Worm (Caenorhabditis elegans) whole organism, mixed stage, embryonic: ENCODE results near the gene gbb-2.
A peak's percentile ranks its signal among the peaks of the same experiment; 100 is the strongest.

Experiments
- M03D4.4 ChIP-seq: sonication (generic microtip); optimal IDR thresholded peaks from 2 replicates; lab custom pipeline; 2017; ENCODE audit warnings: mild to moderate bottlenecking, missing genetic modification characterization, missing compliant biosample characterization
- bed-3 ChIP-seq: fragments of 200-800 bp; sonication (Bioruptor generic); optimal IDR thresholded peaks from 3 replicates; lab custom pipeline; 2018; ENCODE audit warnings: mild to moderate bottlenecking, missing genetic modification characterization, moderate library complexity, missing compliant biosample characterization
- ceh-39 ChIP-seq: fragments of 150-350 bp; optimal IDR thresholded peaks from 2 replicates; lab custom pipeline; 2014; ENCODE audit warnings: missing biosample characterization, missing genetic modification characterization
- ceh-43 ChIP-seq: fragments of 200-800 bp; sonication (Bioruptor generic); optimal IDR thresholded peaks from 2 replicates; lab custom pipeline; 2018; ENCODE audit warnings: mild to moderate bottlenecking, missing genetic modification characterization, moderate library complexity, missing compliant biosample characterization
- ceh-83 ChIP-seq: fragments of 200-800 bp; sonication (Bioruptor generic); optimal IDR thresholded peaks from 2 replicates; lab custom pipeline; 2018; ENCODE audit warnings: mild to moderate bottlenecking, missing genetic modification characterization, missing compliant biosample characterization
- ces-1 ChIP-seq: fragments of 150-350 bp; optimal IDR thresholded peaks from 2 replicates; lab custom pipeline; 2014; ENCODE audit warnings: missing biosample characterization, missing genetic modification reagents, missing genetic modification characterization
- cnd-1 ChIP-seq: fragments of 200-800 bp; sonication (Bioruptor generic); optimal IDR thresholded peaks from 2 replicates; lab custom pipeline; 2018; ENCODE audit warnings: mild to moderate bottlenecking, missing genetic modification characterization, missing compliant biosample characterization
- drap-1 ChIP-seq: fragments of 200-800 bp; sonication (Bioruptor generic); optimal IDR thresholded peaks from 3 replicates; lab custom pipeline; 2018; ENCODE audit warnings: mild to moderate bottlenecking, missing genetic modification characterization, missing compliant biosample characterization
- elt-1 ChIP-seq: sonication (generic microtip); optimal IDR thresholded peaks from 2 replicates; lab custom pipeline; 2017; ENCODE audit warnings: missing genetic modification characterization, mild to moderate bottlenecking, missing compliant biosample characterization, antibody characterized with exemption, moderate library complexity, borderline replicate concordance; ENCODE audit not compliant: insufficient read depth
- elt-3 ChIP-seq: fragments of 150-350 bp; optimal IDR thresholded peaks from 2 replicates; lab custom pipeline; 2014; ENCODE audit warnings: missing biosample characterization, missing genetic modification characterization
- flh-1 ChIP-seq: fragments of 200-800 bp; sonication (Bioruptor generic); optimal IDR thresholded peaks from 2 replicates; lab custom pipeline; 2018; ENCODE audit warnings: mild to moderate bottlenecking, missing genetic modification characterization, moderate library complexity, missing compliant biosample characterization
- ham-2 ChIP-seq: fragments of 200-800 bp; sonication (Bioruptor generic); optimal IDR thresholded peaks from 2 replicates; lab custom pipeline; 2018; ENCODE audit warnings: mild to moderate bottlenecking, missing genetic modification characterization, missing compliant biosample characterization
- hlh-1 ChIP-seq: fragments of 150-350 bp; optimal IDR thresholded peaks from 2 replicates; lab custom pipeline; 2014; ENCODE audit warnings: missing biosample characterization, missing genetic modification reagents, missing genetic modification characterization
- lin-32 ChIP-seq: fragments of 200-800 bp; sonication (Bioruptor generic); optimal IDR thresholded peaks from 2 replicates; lab custom pipeline; 2018; ENCODE audit warnings: mild to moderate bottlenecking, missing genetic modification characterization, missing compliant biosample characterization
- lsy-2 ChIP-seq: fragments of 150-350 bp; optimal IDR thresholded peaks from 2 replicates; lab custom pipeline; 2014; ENCODE audit warnings: missing biosample characterization, missing genetic modification characterization
- mab-5 ChIP-seq: fragments of 150-350 bp; optimal IDR thresholded peaks from 2 replicates; lab custom pipeline; 2014; ENCODE audit warnings: missing biosample characterization, missing genetic modification characterization
- mep-1 ChIP-seq: fragments of 150-350 bp; optimal IDR thresholded peaks from 2 replicates; lab custom pipeline; 2017; ENCODE audit warnings: missing biosample characterization, missing genetic modification reagents, missing genetic modification characterization, inconsistent platforms
- mls-2 ChIP-seq: sonication (generic microtip); optimal IDR thresholded peaks from 2 replicates; lab custom pipeline; 2016; ENCODE audit warnings: mild to moderate bottlenecking, missing genetic modification characterization, moderate library complexity, missing compliant biosample characterization
- nhr-12 ChIP-seq: fragments of 150-350 bp; optimal IDR thresholded peaks from 2 replicates; lab custom pipeline; 2014; ENCODE audit warnings: missing biosample characterization, missing genetic modification characterization
- nhr-237 ChIP-seq: fragments of 150-350 bp; optimal IDR thresholded peaks from 2 replicates; lab custom pipeline; 2014; ENCODE audit warnings: missing biosample characterization, missing genetic modification characterization
- nhr-28 ChIP-seq: fragments of 150-350 bp; optimal IDR thresholded peaks from 2 replicates; lab custom pipeline; 2014; ENCODE audit warnings: missing biosample characterization, missing genetic modification characterization
- nhr-76 ChIP-seq: sonication (generic microtip); optimal IDR thresholded peaks from 2 replicates; lab custom pipeline; 2017; ENCODE audit warnings: missing biosample characterization, missing genetic modification characterization
- pha-4 ChIP-seq: fragments of 150-350 bp; optimal IDR thresholded peaks from 2 replicates; lab custom pipeline; 2018; ENCODE audit warnings: missing biosample characterization, missing genetic modification reagents, missing genetic modification characterization
- sem-2 ChIP-seq: fragments of 200-800 bp; sonication (Bioruptor generic); optimal IDR thresholded peaks from 2 replicates; lab custom pipeline; 2018; ENCODE audit warnings: mild to moderate bottlenecking, missing genetic modification characterization, missing compliant biosample characterization
- snpc-4 ChIP-seq: fragments of 150-350 bp; optimal IDR thresholded peaks from 2 replicates; lab custom pipeline; 2014; ENCODE audit warnings: missing biosample characterization, missing genetic modification characterization
- sptf-1 ChIP-seq: sonication (generic microtip); optimal IDR thresholded peaks from 2 replicates; lab custom pipeline; 2017; ENCODE audit warnings: mild to moderate bottlenecking, missing genetic modification characterization, moderate library complexity, missing compliant biosample characterization
- tbx-8 ChIP-seq: fragments of 200-800 bp; sonication (Bioruptor generic); optimal IDR thresholded peaks from 2 replicates; lab custom pipeline; 2018; ENCODE audit warnings: mild to moderate bottlenecking, missing genetic modification characterization, moderate library complexity, missing compliant biosample characterization
- unc-120 ChIP-seq: sonication (generic microtip); optimal IDR thresholded peaks from 2 replicates; lab custom pipeline; 2017; ENCODE audit warnings: missing genetic modification characterization, missing compliant biosample characterization; ENCODE audit not compliant: poor library complexity, severe bottlenecking
- unc-39 ChIP-seq: fragments of 150-350 bp; optimal IDR thresholded peaks from 2 replicates; lab custom pipeline; 2014; ENCODE audit warnings: missing biosample characterization, missing genetic modification characterization
- unc-62 ChIP-seq: fragments of 150-350 bp; optimal IDR thresholded peaks from 2 replicates; lab custom pipeline; 2014; ENCODE audit warnings: missing biosample characterization, missing genetic modification reagents, missing genetic modification characterization
- zip-8 ChIP-seq: fragments of 150-350 bp; optimal IDR thresholded peaks from 2 replicates; lab custom pipeline; 2014; ENCODE audit warnings: missing biosample characterization, missing genetic modification characterization
- ztf-11 ChIP-seq: fragments of 150-350 bp; optimal IDR thresholded peaks from 2 replicates; lab custom pipeline; 2014; ENCODE audit warnings: missing biosample characterization, missing genetic modification characterization

gbb-2 gene

ce11 chrIV:4506637-4507036, at the start of gene gbb-2:
Gene gbb-2 (minus strand): TSS chrIV:4506748.
- TF ChIP-seq bed-3 (no peak), unc-120 (tag; lab: Kevin White, UChicago) (peak; percentile 82), tbx-8 (GFP tag; lab: Kevin White, UChicago) (no peak), elt-3 (tag; lab: Kevin White, UChicago) (no peak), hlh-1 (tag; lab: Kevin White, UChicago) (peak; percentile 56), nhr-28 (tag; lab: Kevin White, UChicago) (no peak), unc-39 (tag; lab: Kevin White, UChicago) (no peak)
- TF ChIP-seq, all 35 proteins: peak for 2

- TF ChIP-seq drap-1 (GFP tag; lab: Kevin White, UChicago) (no peak), unc-120 (tag; lab: Kevin White, UChicago) (no peak), lin-32 (GFP tag; lab: Kevin White, UChicago) (no peak), sem-2 (no peak), nhr-76 (tag; lab: Kevin White, UChicago) (no peak), ceh-39 (tag; lab: Kevin White, UChicago) (no peak), mls-2 (tag; lab: Kevin White, UChicago) (no peak), ham-2 (no peak), nhr-28 (tag; lab: Kevin White, UChicago) (no peak), elt-1 (tag; lab: Kevin White, UChicago) (no peak), zip-8 (no peak), snpc-4 (no peak), ztf-11 (no peak), ces-1 (GFP tag; lab: Kevin White, UChicago) (no peak), bed-3 (no peak), nhr-237 (no peak), ceh-43 (GFP tag; lab: Kevin White, UChicago) (no peak), cnd-1 (tag; lab: Kevin White, UChicago) (no peak), sptf-1 (no peak)
Measured at ce11 chrIV:4551562-4551961, 45.0 kb upstream of the gbb-2 start.

- TF ChIP-seq nhr-76 (tag; lab: Kevin White, UChicago) (no peak), ceh-43 (GFP tag; lab: Kevin White, UChicago) (no peak)
Measured at ce11 chrIV:4548253-4548652, 41.7 kb upstream of the gbb-2 start, which contains the start of gene ZK185.1. Gene ZK185.1 (plus strand): TSS chrIV:4548553.

- TF ChIP-seq sem-2: no peak
- TF ChIP-seq lin-32 (GFP tag; lab: Kevin White, UChicago): no peak
- no peak for TF ChIP-seq flh-1
- no peak for TF ChIP-seq unc-62 (GFP tag; lab: Kevin White, UChicago)
- no peak for TF ChIP-seq mab-5
- no peak for TF ChIP-seq nhr-76 (tag; lab: Kevin White, UChicago)
- no peak for TF ChIP-seq ztf-11
- no peak for TF ChIP-seq ceh-83 (GFP tag; lab: Kevin White, UChicago)
- no peak for TF ChIP-seq unc-120 (tag; lab: Kevin White, UChicago)
- TF ChIP-seq, all 35 proteins: peak for 0
Measured at ce11 chrIV:4545818-4546217, 39.3 kb upstream of the gbb-2 start, which contains the start of gene ZK185.5. Gene ZK185.5 (minus strand): TSS chrIV:4545918.

- TF ChIP-seq elt-1 (tag; lab: Kevin White, UChicago) (no peak), mls-2 (tag; lab: Kevin White, UChicago) (no peak), lsy-2 (no peak), mep-1 (tag; lab: Kevin White, UChicago) (no peak), ceh-43 (GFP tag; lab: Kevin White, UChicago) (no peak), M03D4.4 (tag; lab: Kevin White, UChicago) (no peak), snpc-4 (no peak), mab-5 (no peak), ceh-83 (GFP tag; lab: Kevin White, UChicago) (no peak)
- TF ChIP-seq, all 35 proteins: peak for 0
Measured at ce11 chrIV:4544215-4544614, 37.7 kb upstream of the gbb-2 start.

ce11 chrIV:4542972-4543371, 36.4 kb upstream of the gbb-2 start:
- TF ChIP-seq elt-1 (tag; lab: Kevin White, UChicago): no peak
- no peak for TF ChIP-seq bed-3
- TF ChIP-seq unc-39 (tag; lab: Kevin White, UChicago): no peak
- TF ChIP-seq ztf-11: no peak
- TF ChIP-seq mls-2 (tag; lab: Kevin White, UChicago): no peak
- TF ChIP-seq pha-4: no peak
- no peak for TF ChIP-seq sptf-1
- TF ChIP-seq nhr-28 (tag; lab: Kevin White, UChicago): no peak
- no peak for TF ChIP-seq nhr-12 (tag; lab: Kevin White, UChicago)
- TF ChIP-seq mab-5: no peak
- TF ChIP-seq ces-1 (GFP tag; lab: Kevin White, UChicago): no peak
- no peak for TF ChIP-seq elt-3 (tag; lab: Kevin White, UChicago)
- TF ChIP-seq mep-1 (tag; lab: Kevin White, UChicago): no peak
- no peak for TF ChIP-seq tbx-8 (GFP tag; lab: Kevin White, UChicago)
- no peak for TF ChIP-seq cnd-1 (tag; lab: Kevin White, UChicago)
